Worm (Caenorhabditis elegans) whole organism, L3 larva: ENCODE data around the gene oac-51.

Experiments
- hmg-11 ChIP-seq: sonication (generic microtip); optimal IDR thresholded peaks from 2 replicates; lab custom pipeline; 2016; ENCODE audit warnings: missing genetic modification characterization, missing compliant biosample characterization
- snpc-4 ChIP-seq: fragments of 150-350 bp; optimal IDR thresholded peaks from 2 replicates; lab custom pipeline; 2014; ENCODE audit warnings: missing biosample characterization, missing genetic modification characterization
- zag-1 ChIP-seq: fragments of 150-350 bp; optimal IDR thresholded peaks from 2 replicates; lab custom pipeline; 2014; ENCODE audit warnings: missing biosample characterization, missing genetic modification characterization
- ztf-11 ChIP-seq: fragments of 150-350 bp; optimal IDR thresholded peaks from 2 replicates; lab custom pipeline; 2014; ENCODE audit warnings: missing biosample characterization, missing genetic modification characterization

DNA sequence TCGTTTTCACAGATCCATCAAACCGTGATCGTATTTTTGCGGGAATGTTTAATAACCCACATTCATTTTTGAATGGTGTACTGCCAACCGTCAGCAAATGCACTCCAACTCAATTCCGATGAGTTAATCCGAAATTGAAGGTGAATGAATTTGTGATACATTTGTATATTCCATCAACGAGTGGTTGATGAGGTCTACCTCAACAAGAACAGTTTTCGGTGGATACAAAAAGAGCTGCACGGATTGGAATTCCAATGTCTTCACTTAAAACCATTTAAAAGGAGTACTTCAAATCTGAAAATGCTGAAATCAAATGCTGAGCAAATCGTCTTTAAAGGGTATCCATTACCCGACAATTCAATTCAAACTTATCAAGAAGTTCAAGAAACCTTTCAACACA lies 47.3 kb upstream of the oac-51 start, which contains the start of gene F15E6.5:
- TF ChIP-seq zag-1 (tag; lab: Kevin White, UChicago): no peak
- TF ChIP-seq hmg-11 (tag; lab: Kevin White, UChicago): no peak
- no peak for TF ChIP-seq snpc-4 (tag; lab: Kevin White, UChicago)
- no peak for TF ChIP-seq ztf-11 (tag; lab: Kevin White, UChicago)
